Fruit fly (Drosophila melanogaster) whole organism, embryonic: Measurements from ENCODE around the gene Gycbeta100B.

Experiments used
- Aef1 ChIP-seq: fragments of 200-800 bp; sonication (Bioruptor generic); IDR thresholded peaks from 3 replicates; pipeline ENCODE4 v1.3.6; 2022; ENCODE audit warnings: missing biosample characterization, missing genetic modification characterization
- B-H2 ChIP-seq: fragments of 200-800 bp; sonication (Bioruptor generic); optimal IDR thresholded peaks from 2 replicates; lab custom pipeline; 2018; ENCODE audit warnings: missing biosample characterization, mild to moderate bottlenecking, missing genetic modification characterization
- CG12769 ChIP-seq: fragments of 200-800 bp; sonication (Bioruptor generic); optimal IDR thresholded peaks from 2 replicates; lab custom pipeline; 2019; ENCODE audit warnings: missing biosample characterization, mild to moderate bottlenecking, missing genetic modification characterization, moderate library complexity
- D19A ChIP-seq: fragments of 200-800 bp; optimal IDR thresholded peaks from 3 replicates; lab custom pipeline; 2019; ENCODE audit warnings: missing biosample characterization, mild to moderate bottlenecking, missing genetic modification characterization, moderate library complexity
- Gug ChIP-seq: fragments of 200-800 bp; sonication (Bioruptor generic); IDR thresholded peaks from 4 replicates; pipeline ENCODE4 v1.3.6; 2022; ENCODE audit warnings: missing biosample characterization, missing genetic modification characterization
- Lpt ChIP-seq: fragments of >200 bp; optimal IDR thresholded peaks from 2 replicates; lab custom pipeline; 2018; ENCODE audit warnings: missing biosample characterization, missing genetic modification characterization
- Sry-δ ChIP-seq: fragments of 200-800 bp; sonication (Bioruptor generic); optimal IDR thresholded peaks from 2 replicates; lab custom pipeline; 2016; ENCODE audit warnings: missing biosample characterization, missing genetic modification characterization
- br ChIP-seq: fragments of >200 bp; optimal IDR thresholded peaks from 2 replicates; lab custom pipeline; 2017
- crp ChIP-seq, 2 experiments: fragments of 200-800 bp; sonication (Bioruptor generic); optimal IDR thresholded peaks; 2 replicates in 1 of 2; 3 replicates in 1 of 2; lab custom pipeline; 2017; ENCODE audit warnings: missing biosample characterization in 2 of 2, missing genetic modification characterization in 2 of 2, mild to moderate bottlenecking in 1 of 2, moderate library complexity in 1 of 2
- ems ChIP-seq: fragments of 200-800 bp; sonication (Bioruptor generic); optimal IDR thresholded peaks from 3 replicates; lab custom pipeline; 2016; ENCODE audit warnings: missing biosample characterization, missing genetic modification characterization
- trem ChIP-seq: fragments of 200-800 bp; optimal IDR thresholded peaks from 3 replicates; lab custom pipeline; 2019; ENCODE audit warnings: missing biosample characterization, mild to moderate bottlenecking, missing genetic modification characterization, moderate library complexity

DNA sequence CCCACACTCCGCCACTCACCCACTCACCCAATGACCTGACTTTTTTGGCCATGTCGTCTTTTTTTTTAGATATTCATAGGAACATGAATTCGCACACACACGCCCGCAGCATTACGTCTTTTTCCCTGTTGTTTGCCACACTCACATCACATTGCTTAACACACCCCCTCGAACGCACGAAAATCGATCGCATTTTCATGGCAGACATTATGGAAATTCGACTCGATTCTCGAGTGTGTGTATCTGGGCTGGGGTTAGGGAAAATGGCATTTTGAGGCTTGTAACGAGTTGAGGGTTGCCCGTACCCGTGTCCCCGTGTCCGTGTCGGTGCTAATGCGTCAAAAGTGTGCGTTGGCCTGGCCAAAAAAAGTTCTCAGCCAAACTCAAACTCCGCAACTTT, 7.5 kb downstream of the Gycbeta100B start:
- no peak for TF ChIP-seq D19A (tag; lab: Kevin White, UChicago)
- TF ChIP-seq Sry-δ (GFP tag; lab: Kevin White, UChicago), result no peak
- no peak for TF ChIP-seq ems (GFP tag; lab: Kevin White, UChicago)
- no peak for TF ChIP-seq Lpt
- TF ChIP-seq Aef1 (GFP tag; lab: Robert Waterston, UW), result no peak
- no peak for TF ChIP-seq Gug
- no peak for TF ChIP-seq crp (GFP tag; optimal IDR thresholded peaks at IDR 0.05; lab: Kevin White, UChicago)
- TF ChIP-seq trem (tag; lab: Kevin White, UChicago), result no peak
- TF ChIP-seq B-H2, result no peak
- TF ChIP-seq br (lab: Kevin White, UChicago), result no peak
- TF ChIP-seq CG12769 (tag; lab: Kevin White, UChicago), result no peak
